Worm (Caenorhabditis elegans) whole organism, late embryonic: ENCODE measurements around the gene C32D5.14.

Source experiments
- K09A11.1 ChIP-seq: sonication (generic microtip); optimal IDR thresholded peaks from 2 replicates; lab custom pipeline; 2017; ENCODE audit warnings: antibody characterized with exemption, mild to moderate bottlenecking, missing genetic modification characterization, missing compliant biosample characterization; ENCODE audit not compliant: insufficient read depth
- T23F11.4 ChIP-seq: fragments of 200-800 bp; sonication (Bioruptor generic); optimal IDR thresholded peaks from 2 replicates; lab custom pipeline; 2018; ENCODE audit warnings: mild to moderate bottlenecking, missing genetic modification characterization, missing compliant biosample characterization
- ahr-1 ChIP-seq: sonication (generic microtip); optimal IDR thresholded peaks from 2 replicates; lab custom pipeline; 2016; ENCODE audit warnings: missing genetic modification characterization, missing compliant biosample characterization
- ceh-18 ChIP-seq: sonication (generic microtip); optimal IDR thresholded peaks from 2 replicates; lab custom pipeline; 2016; ENCODE audit warnings: missing genetic modification characterization, missing compliant biosample characterization
- ceh-22 ChIP-seq: sonication (generic microtip); optimal IDR thresholded peaks from 2 replicates; lab custom pipeline; 2017; ENCODE audit warnings: missing biosample characterization, missing genetic modification characterization
- ceh-30 ChIP-seq: fragments of 150-350 bp; optimal IDR thresholded peaks from 2 replicates; lab custom pipeline; 2014; ENCODE audit warnings: missing biosample characterization, missing genetic modification characterization
- ceh-45 ChIP-seq: fragments of 200-800 bp; sonication (Bioruptor generic); IDR thresholded peaks from 2 replicates; pipeline ENCODE4 v1.3.6; 2022; ENCODE audit warnings: missing genetic modification reagents, missing genetic modification characterization, missing compliant biosample characterization
- ceh-48 ChIP-seq: sonication (generic microtip); optimal IDR thresholded peaks from 2 replicates; lab custom pipeline; 2016; ENCODE audit warnings: missing genetic modification characterization, inconsistent platforms, missing compliant biosample characterization
- ceh-6 ChIP-seq: fragments of 200-800 bp; sonication (Bioruptor generic); optimal IDR thresholded peaks from 2 replicates; lab custom pipeline; 2018; ENCODE audit warnings: mild to moderate bottlenecking, missing genetic modification characterization, missing compliant biosample characterization
- dmd-4 ChIP-seq: sonication (generic microtip); optimal IDR thresholded peaks from 2 replicates; lab custom pipeline; 2016; ENCODE audit warnings: borderline replicate concordance, missing genetic modification characterization, missing compliant biosample characterization
- dve-1 ChIP-seq: sonication (generic microtip); optimal IDR thresholded peaks from 2 replicates; lab custom pipeline; 2017; ENCODE audit warnings: antibody characterized with exemption, mild to moderate bottlenecking, missing genetic modification characterization, missing compliant biosample characterization
- elt-4 ChIP-seq: sonication (generic microtip); optimal IDR thresholded peaks from 2 replicates; lab custom pipeline; 2016; ENCODE audit warnings: missing genetic modification characterization, missing compliant biosample characterization
- ets-4 ChIP-seq: sonication (generic microtip); optimal IDR thresholded peaks from 2 replicates; lab custom pipeline; 2016; ENCODE audit warnings: missing genetic modification characterization, missing compliant biosample characterization
- fkh-6 ChIP-seq: sonication (generic microtip); optimal IDR thresholded peaks from 2 replicates; lab custom pipeline; 2016; ENCODE audit warnings: missing genetic modification characterization, missing compliant biosample characterization
- gmeb-2 ChIP-seq: sonication (generic microtip); optimal IDR thresholded peaks from 2 replicates; lab custom pipeline; 2016; ENCODE audit warnings: missing genetic modification characterization, inconsistent platforms, missing compliant biosample characterization
- hlh-15 ChIP-seq: sonication (generic microtip); optimal IDR thresholded peaks from 2 replicates; lab custom pipeline; 2016; ENCODE audit warnings: missing genetic modification characterization, missing compliant biosample characterization
- hlh-30 ChIP-seq: sonication (generic microtip); optimal IDR thresholded peaks from 2 replicates; lab custom pipeline; 2017; ENCODE audit warnings: antibody characterized with exemption, missing genetic modification characterization, missing compliant biosample characterization; ENCODE audit not compliant: insufficient read depth
- hlh-6 ChIP-seq: sonication (generic microtip); optimal IDR thresholded peaks from 2 replicates; lab custom pipeline; 2016; ENCODE audit warnings: missing genotype, missing genetic modification characterization, missing compliant biosample characterization
- hlh-8 ChIP-seq: sonication (generic microtip); optimal IDR thresholded peaks from 2 replicates; lab custom pipeline; 2016; ENCODE audit warnings: missing genotype, missing genetic modification characterization, missing compliant biosample characterization
- lin-11 ChIP-seq: fragments of 200-800 bp; sonication (Bioruptor generic); optimal IDR thresholded peaks from 2 replicates; lab custom pipeline; 2018; ENCODE audit warnings: mild to moderate bottlenecking, missing genetic modification characterization, missing compliant biosample characterization
- madf-2 ChIP-seq: sonication (generic microtip); optimal IDR thresholded peaks from 2 replicates; lab custom pipeline; 2017; ENCODE audit warnings: missing genetic modification characterization, missing compliant biosample characterization
- nhr-232 ChIP-seq: sonication (generic microtip); optimal IDR thresholded peaks from 2 replicates; lab custom pipeline; 2016; ENCODE audit warnings: missing genetic modification characterization, missing compliant biosample characterization
- odd-2 ChIP-seq: sonication (generic microtip); optimal IDR thresholded peaks from 2 replicates; lab custom pipeline; 2017; ENCODE audit warnings: antibody characterized with exemption, mild to moderate bottlenecking, missing genetic modification characterization, missing compliant biosample characterization
- pax-1 ChIP-seq: fragments of 150-350 bp; optimal IDR thresholded peaks from 2 replicates; lab custom pipeline; 2014; ENCODE audit warnings: missing biosample characterization, missing genetic modification characterization
- pha-4 ChIP-seq: fragments of 150-350 bp; optimal IDR thresholded peaks from 2 replicates; lab custom pipeline; 2018; ENCODE audit warnings: missing biosample characterization, missing genetic modification reagents, missing genetic modification characterization
- pqm-1 ChIP-seq: sonication (generic microtip); optimal IDR thresholded peaks from 2 replicates; lab custom pipeline; 2016; ENCODE audit warnings: missing genetic modification characterization, missing compliant biosample characterization
- pros-1 ChIP-seq: fragments of 150-350 bp; optimal IDR thresholded peaks from 2 replicates; lab custom pipeline; 2014; ENCODE audit warnings: missing biosample characterization, missing genetic modification reagents, missing genetic modification characterization
- sox-4 ChIP-seq: sonication (generic microtip); optimal IDR thresholded peaks from 2 replicates; lab custom pipeline; 2017; ENCODE audit warnings: mild to moderate bottlenecking, missing genetic modification characterization, inconsistent platforms, missing compliant biosample characterization
- tbx-2 ChIP-seq: sonication (generic microtip); optimal IDR thresholded peaks from 2 replicates; lab custom pipeline; 2016; ENCODE audit warnings: missing genetic modification characterization, missing compliant biosample characterization
- tbx-7 ChIP-seq: sonication (generic microtip); optimal IDR thresholded peaks from 2 replicates; lab custom pipeline; 2016; ENCODE audit warnings: missing genotype, missing genetic modification characterization, missing compliant biosample characterization
- ttx-3 ChIP-seq: sonication (generic microtip); optimal IDR thresholded peaks from 2 replicates; lab custom pipeline; 2016; ENCODE audit warnings: missing genetic modification reagents, missing genetic modification characterization, missing compliant biosample characterization
- unc-3 ChIP-seq, 2 experiments: fragments of 200-800 bp in 1 of 2; sonication (Bioruptor generic) in 1 of 2; sonication (generic microtip) in 1 of 2; conservative IDR thresholded peaks in 1 of 2; optimal IDR thresholded peaks in 1 of 2; 2 replicates each; pipeline versions ENCODE4 v1.3.6 to Lab custom; 2016 to 2022; ENCODE audit warnings: missing compliant biosample characterization in 2 of 2, missing genetic modification characterization in 2 of 2, missing genetic modification reagents in 1 of 2
- unc-42 ChIP-seq: sonication (generic microtip); optimal IDR thresholded peaks from 2 replicates; lab custom pipeline; 2016; ENCODE audit warnings: missing genotype, missing genetic modification characterization, missing compliant biosample characterization
- unc-55 ChIP-seq: sonication (generic microtip); optimal IDR thresholded peaks from 2 replicates; lab custom pipeline; 2017; ENCODE audit warnings: missing biosample characterization, missing genetic modification reagents, missing genetic modification characterization
- unc-86 ChIP-seq: sonication (generic microtip); optimal IDR thresholded peaks from 2 replicates; lab custom pipeline; 2016; ENCODE audit warnings: missing genetic modification characterization, missing compliant biosample characterization
- ztf-16 ChIP-seq: sonication (generic microtip); optimal IDR thresholded peaks from 2 replicates; lab custom pipeline; 2017; ENCODE audit warnings: missing genetic modification characterization, missing compliant biosample characterization

The C32D5.14 gene

DNA sequence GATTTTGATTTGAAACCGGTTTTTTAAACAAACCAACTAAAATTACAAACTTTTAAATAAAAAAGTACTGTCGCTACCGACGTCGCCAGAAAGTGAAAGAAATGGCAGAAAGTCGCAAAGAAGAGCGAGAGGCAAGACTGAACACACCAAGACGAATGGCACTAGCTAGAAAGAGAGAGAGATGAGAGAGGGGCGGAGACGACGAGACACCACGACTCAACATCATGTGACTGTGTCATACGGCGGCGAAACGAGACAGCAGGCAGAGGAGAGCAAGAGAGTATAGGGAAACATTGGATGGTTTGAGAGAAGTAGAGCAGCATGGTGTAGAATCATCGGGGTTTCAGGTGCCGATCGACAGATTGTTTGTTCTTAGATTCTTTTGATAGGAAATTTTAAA is 13.1 kb downstream of the C32D5.14 start (continued):
- TF ChIP-seq unc-42 (tag; lab: Kevin White, UChicago) (peak; percentile 37), hlh-8 (tag; lab: Kevin White, UChicago) (peak; percentile 36), dve-1 (peak; percentile 42), lin-11 (tag; lab: Kevin White, UChicago) (peak; percentile 6), pros-1 (tag; lab: Kevin White, UChicago) (peak; percentile 51), pqm-1 (tag; lab: Kevin White, UChicago) (peak; percentile 34), K09A11.1 (tag; lab: Kevin White, UChicago) (peak; percentile 23)
- TF ChIP-seq, all 69 proteins: peak for 23

DNA sequence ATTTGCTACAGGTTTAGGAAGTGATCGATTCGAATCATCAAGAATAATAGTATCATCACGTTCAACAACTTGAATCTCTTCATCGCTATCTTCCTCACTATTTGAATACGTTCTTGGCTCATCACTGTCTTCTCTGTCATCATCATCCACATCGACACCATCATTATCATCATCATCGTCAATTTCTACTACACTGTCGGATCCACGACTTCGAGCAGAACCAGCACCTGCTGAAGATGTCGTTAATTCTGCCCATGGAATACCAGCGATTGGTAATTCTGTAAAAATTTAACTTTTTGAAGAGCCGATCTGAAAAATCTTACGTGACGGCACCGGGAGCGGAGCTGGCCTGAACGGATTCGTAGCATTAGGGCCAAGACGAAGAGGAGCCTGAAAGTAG is 14.7 kb downstream of the C32D5.14 start:
- TF ChIP-seq T23F11.4 (GFP tag; lab: Kevin White, UChicago) (no peak), odd-2 (tag; lab: Kevin White, UChicago) (no peak), ahr-1 (tag; lab: Kevin White, UChicago) (no peak), pax-1 (tag; lab: Kevin White, UChicago) (no peak), dmd-4 (no peak), hlh-30 (tag; lab: Kevin White, UChicago) (no peak), hlh-6 (tag; lab: Kevin White, UChicago) (no peak), ceh-22 (tag; lab: Kevin White, UChicago) (no peak), unc-86 (tag; lab: Kevin White, UChicago) (no peak), elt-4 (no peak), ceh-6 (GFP tag; lab: Kevin White, UChicago) (no peak), ztf-16 (tag; lab: Kevin White, UChicago) (no peak), ceh-48 (no peak), ceh-30 (tag; lab: Kevin White, UChicago) (no peak), unc-42 (tag; lab: Kevin White, UChicago) (no peak), K09A11.1 (tag; lab: Kevin White, UChicago) (no peak), ttx-3 (tag; lab: Kevin White, UChicago) (no peak), unc-3 (GFP tag; conservative IDR thresholded peaks at IDR 0.05; lab: Robert Waterston, UW) (no peak), unc-3 (tag; optimal IDR thresholded peaks at IDR 0.05; lab: Kevin White, UChicago) (no peak), sox-4 (tag; lab: Kevin White, UChicago) (no peak), tbx-7 (tag; lab: Kevin White, UChicago) (no peak)

DNA sequence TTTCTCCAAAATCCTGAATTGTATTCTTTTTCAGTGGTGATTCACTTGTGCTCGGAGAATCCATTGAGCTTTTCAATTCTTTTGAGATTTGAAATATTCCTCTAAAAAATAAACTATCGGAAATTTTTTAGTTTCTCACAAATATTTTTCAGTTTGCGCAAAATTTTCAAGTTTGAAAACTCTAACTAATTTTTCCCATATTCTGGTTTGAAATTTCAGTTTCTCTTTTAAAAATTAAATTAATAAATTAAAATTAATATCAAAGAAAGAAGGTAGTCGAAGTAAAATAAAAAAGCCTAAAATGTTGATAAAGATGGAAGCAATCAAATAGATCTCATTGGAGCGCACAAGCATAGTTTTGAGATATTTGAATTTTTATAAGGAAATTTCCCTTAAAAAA is 16.6 kb downstream of the C32D5.14 start, which contains the start of gene C32D5.10:
Gene C32D5.10, minus strand, starts transcription at position 101 of the 400 bp plus-strand sequence.
- no peak for TF ChIP-seq gmeb-2 (tag; lab: Kevin White, UChicago)
- TF ChIP-seq ceh-6 (GFP tag; lab: Kevin White, UChicago): no peak
- no peak for TF ChIP-seq elt-4
- TF ChIP-seq fkh-6 (tag; lab: Kevin White, UChicago): no peak
- TF ChIP-seq ceh-18: no peak
- no peak for TF ChIP-seq dmd-4
- TF ChIP-seq pha-4: no peak
- TF ChIP-seq ets-4: no peak
- no peak for TF ChIP-seq hlh-8 (tag; lab: Kevin White, UChicago)
- no peak for TF ChIP-seq hlh-15 (tag; lab: Kevin White, UChicago)
- TF ChIP-seq unc-55 (GFP tag; lab: Kevin White, UChicago): no peak
- TF ChIP-seq unc-42 (tag; lab: Kevin White, UChicago): no peak
- no peak for TF ChIP-seq madf-2 (tag; lab: Kevin White, UChicago)
- no peak for TF ChIP-seq ceh-45
- TF ChIP-seq ceh-48: no peak
- TF ChIP-seq tbx-2 (tag; lab: Kevin White, UChicago): no peak
- no peak for TF ChIP-seq nhr-232 (tag; lab: Kevin White, UChicago)
